Worm (Caenorhabditis elegans) whole organism, L3 larva: ENCODE data around the gene txt-13.

Experiments used
- ZK546.5 ChIP-seq: sonication (generic microtip); optimal IDR thresholded peaks from 2 replicates; lab custom pipeline; 2017; ENCODE audit warnings: missing biosample characterization, missing genetic modification characterization
- aly-2 ChIP-seq: fragments of 150-350 bp; optimal IDR thresholded peaks from 2 replicates; lab custom pipeline; 2014; ENCODE audit warnings: missing biosample characterization, missing genetic modification characterization
- daf-12 ChIP-seq: fragments of 150-350 bp; optimal IDR thresholded peaks from 2 replicates; lab custom pipeline; 2014; ENCODE audit warnings: missing biosample characterization, missing genetic modification reagents, missing genetic modification characterization
- egl-5 ChIP-seq: fragments of 150-350 bp; optimal IDR thresholded peaks from 2 replicates; lab custom pipeline; 2017; ENCODE audit warnings: missing biosample characterization, missing genetic modification reagents, missing genetic modification characterization, inconsistent platforms
- fkh-10 ChIP-seq: sonication (generic microtip); optimal IDR thresholded peaks from 2 replicates; lab custom pipeline; 2017; ENCODE audit warnings: missing biosample characterization, missing genetic modification reagents, missing genetic modification characterization
- fkh-2 ChIP-seq: fragments of 150-350 bp; optimal IDR thresholded peaks from 2 replicates; lab custom pipeline; 2014; ENCODE audit warnings: missing biosample characterization, missing genetic modification reagents, missing genetic modification characterization
- fos-1 ChIP-seq: fragments of 150-350 bp; optimal IDR thresholded peaks from 2 replicates; lab custom pipeline; 2014; ENCODE audit warnings: missing biosample characterization, missing genetic modification characterization
- hmg-11 ChIP-seq: sonication (generic microtip); optimal IDR thresholded peaks from 2 replicates; lab custom pipeline; 2016; ENCODE audit warnings: missing genetic modification characterization, missing compliant biosample characterization
- mdl-1 ChIP-seq: fragments of 150-350 bp; optimal IDR thresholded peaks from 2 replicates; lab custom pipeline; 2014; ENCODE audit warnings: missing biosample characterization, missing genetic modification characterization
- nhr-67 ChIP-seq: fragments of 150-350 bp; optimal IDR thresholded peaks from 2 replicates; lab custom pipeline; 2014; ENCODE audit warnings: missing biosample characterization, missing genetic modification characterization
- nhr-76 ChIP-seq: fragments of 150-350 bp; sonication (generic microtip); optimal IDR thresholded peaks from 5 replicates; lab custom pipeline; 2014; ENCODE audit warnings: missing biosample characterization, missing genetic modification characterization

ce11 chrII:10539232-10539631 lies 31.2 kb upstream of the txt-13 start, which contains the start of gene R166.3:
- TF ChIP-seq nhr-76 (tag; lab: Kevin White, UChicago) (no peak), fkh-2 (tag; lab: Kevin White, UChicago) (no peak), aly-2 (tag; lab: Kevin White, UChicago) (no peak), mdl-1 (no peak), fos-1 (tag; lab: Kevin White, UChicago) (no peak), ZK546.5 (tag; lab: Kevin White, UChicago) (no peak), daf-12 (tag; lab: Kevin White, UChicago) (no peak), fkh-10 (GFP tag; lab: Kevin White, UChicago) (no peak), egl-5 (no peak), hmg-11 (tag; lab: Kevin White, UChicago) (no peak), nhr-67 (no peak)
